Fruit fly (Drosophila melanogaster) whole organism, adult: ENCODE measurements around the gene Vps60.
A peak's percentile ranks its signal among the peaks of the same experiment; 100 is the strongest.

Source experiments
- CG11617 ChIP-seq: fragments of 200-800 bp; sonication (Bioruptor generic); optimal IDR thresholded peaks from 2 replicates; lab custom pipeline; 2017; ENCODE audit warnings: mild to moderate bottlenecking, missing biosample characterization, missing genetic modification reagents, missing genetic modification characterization
- CG12768 ChIP-seq: fragments of 200-800 bp; sonication (Bioruptor generic); optimal IDR thresholded peaks from 2 replicates; lab custom pipeline; 2017; ENCODE audit warnings: missing biosample characterization, missing genetic modification characterization, mild to moderate bottlenecking, moderate library complexity, missing genetic modification reagents
- CG14711 ChIP-seq: fragments of 200-800 bp; sonication (Bioruptor generic); optimal IDR thresholded peaks from 2 replicates; lab custom pipeline; 2018; ENCODE audit warnings: missing biosample characterization, mild to moderate bottlenecking, missing genetic modification characterization, moderate library complexity
- CG1620 ChIP-seq: fragments of 200-800 bp; sonication (Bioruptor generic); optimal IDR thresholded peaks from 2 replicates; lab custom pipeline; 2016; ENCODE audit warnings: missing biosample characterization, missing genetic modification characterization
- CG33017 ChIP-seq: fragments of 200-800 bp; sonication (Bioruptor generic); optimal IDR thresholded peaks from 2 replicates; lab custom pipeline; 2018; ENCODE audit warnings: missing biosample characterization, mild to moderate bottlenecking, missing genetic modification characterization, moderate library complexity
- CG5204 ChIP-seq: fragments of 200-800 bp; sonication (Bioruptor generic); optimal IDR thresholded peaks from 2 replicates; lab custom pipeline; 2016; ENCODE audit warnings: missing biosample characterization, missing genetic modification characterization
- CG7045 ChIP-seq: fragments of 200-800 bp; sonication (Bioruptor generic); optimal IDR thresholded peaks from 2 replicates; lab custom pipeline; 2017; ENCODE audit warnings: missing biosample characterization, mild to moderate bottlenecking, missing genetic modification characterization
- CG7101 ChIP-seq: fragments of 200-800 bp; sonication (Bioruptor generic); optimal IDR thresholded peaks from 2 replicates; lab custom pipeline; 2018; ENCODE audit warnings: missing biosample characterization, mild to moderate bottlenecking, missing genetic modification characterization, moderate library complexity
- Clk ChIP-seq: fragments of 200-800 bp; sonication (Bioruptor generic); optimal IDR thresholded peaks from 2 replicates; lab custom pipeline; 2017; ENCODE audit warnings: missing biosample characterization, missing genetic modification characterization
- Crg-1 ChIP-seq: fragments of 200-800 bp; sonication (Bioruptor generic); optimal IDR thresholded peaks from 2 replicates; lab custom pipeline; 2016; ENCODE audit warnings: missing biosample characterization, missing genetic modification characterization
- Hr96 ChIP-seq: fragments of 200-800 bp; sonication (Bioruptor generic); optimal IDR thresholded peaks from 2 replicates; lab custom pipeline; 2016; ENCODE audit warnings: missing biosample characterization, missing genetic modification characterization
- Mnt ChIP-seq: fragments of 200-800 bp; sonication (Bioruptor generic); optimal IDR thresholded peaks from 2 replicates; lab custom pipeline; 2016; ENCODE audit warnings: missing biosample characterization, mild to moderate bottlenecking, missing genetic modification characterization
- bab1 ChIP-seq: fragments of 200-800 bp; sonication (Bioruptor generic); optimal IDR thresholded peaks from 3 replicates; lab custom pipeline; 2019; ENCODE audit warnings: missing biosample characterization, mild to moderate bottlenecking, missing genetic modification characterization, moderate library complexity
- cic ChIP-seq: fragments of 200-800 bp; sonication (Bioruptor generic); optimal IDR thresholded peaks from 2 replicates; lab custom pipeline; 2017; ENCODE audit warnings: missing biosample characterization, mild to moderate bottlenecking, missing genetic modification characterization, moderate library complexity
- cnc ChIP-seq, 2 experiments: fragments of >200 bp; optimal IDR thresholded peaks; 2 replicates each; lab custom pipeline; 2017
- kay ChIP-seq: fragments of 200-800 bp; sonication (Bioruptor generic); peaks from one replicate; lab custom pipeline; 2016; ENCODE audit warnings: missing biosample characterization, missing genetic modification characterization, borderline replicate concordance
- ovo ChIP-seq: fragments of 200-800 bp; sonication (Bioruptor generic); optimal IDR thresholded peaks from 2 replicates; lab custom pipeline; 2016; ENCODE audit warnings: missing biosample characterization, missing genetic modification characterization
- pad ChIP-seq: fragments of 200-800 bp; sonication (Bioruptor generic); optimal IDR thresholded peaks from 3 replicates; lab custom pipeline; 2017; ENCODE audit warnings: missing biosample characterization, missing genetic modification characterization, mild to moderate bottlenecking, moderate library complexity, missing genetic modification reagents
- tj ChIP-seq: fragments of 200-800 bp; sonication (Bioruptor generic); optimal IDR thresholded peaks from 3 replicates; lab custom pipeline; 2017; ENCODE audit warnings: missing biosample characterization, mild to moderate bottlenecking, missing genetic modification characterization, moderate library complexity
- toe ChIP-seq: fragments of 200-800 bp; sonication (Bioruptor generic); optimal IDR thresholded peaks from 2 replicates; lab custom pipeline; 2016; ENCODE audit warnings: missing biosample characterization, missing genetic modification characterization

Gene Vps60

DNA sequence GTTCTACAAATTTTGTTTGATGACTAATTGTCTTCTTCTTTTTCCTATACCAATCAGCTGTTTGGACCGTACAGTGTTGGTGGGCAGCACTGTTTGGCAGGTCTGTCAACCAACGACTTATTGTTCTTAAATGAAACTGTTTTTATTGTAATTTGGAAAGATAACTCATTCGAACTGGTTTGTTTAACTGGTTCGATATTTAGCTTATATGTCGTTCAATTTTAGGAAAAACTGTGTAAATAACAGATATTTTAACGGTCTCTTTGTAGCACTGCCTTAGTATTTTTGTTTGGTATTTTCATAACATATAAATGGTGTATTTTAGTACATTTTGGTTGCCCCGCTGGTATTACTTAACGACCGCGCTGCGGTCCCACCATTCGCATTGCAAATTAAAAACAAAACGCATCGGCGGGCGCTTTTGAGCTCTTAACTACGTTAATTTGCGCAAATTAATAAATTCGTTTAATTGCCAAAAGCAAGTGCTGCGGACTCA, at the start of gene Vps60, which contains the start of gene anchor:
TSS of gene Vps60 (minus strand) at position 175 of the 496 bp plus-strand sequence.
TSS of gene anchor (plus strand) at position 374 of the 496 bp plus-strand sequence.
- TF ChIP-seq bab1 (peak; percentile 81), pad (GFP tag; lab: Kevin White, UChicago) (peak; percentile 75), Clk (GFP tag; lab: Kevin White, UChicago) (peak; percentile 64), CG14711 (tag; lab: Kevin White, UChicago) (peak; percentile 73), CG1620 (peak; percentile 52), CG7045 (GFP tag; lab: Kevin White, UChicago) (peak; percentile 49), Hr96 (GFP tag; lab: Kevin White, UChicago) (peak; percentile 70), cnc (optimal IDR thresholded peaks at IDR 0.05; lab: Kevin White, UChicago) (no peak), cic (GFP tag; lab: Kevin White, UChicago) (peak; percentile 67), CG11617 (GFP tag; lab: Kevin White, UChicago) (peak; percentile 80), CG12768 (GFP tag; lab: Kevin White, UChicago) (peak; percentile 79), CG5204 (GFP tag; lab: Kevin White, UChicago) (no peak), kay (GFP tag; lab: Kevin White, UChicago) (peak; percentile 99), tj (GFP tag; lab: Kevin White, UChicago) (peak; percentile 47), CG7101 (tag; lab: Kevin White, UChicago) (peak; percentile 74), toe (GFP tag; lab: Kevin White, UChicago) (no peak), Mnt (GFP tag; lab: Kevin White, UChicago) (peak; percentile 63), ovo (GFP tag; lab: Kevin White, UChicago) (peak; percentile 51), Crg-1 (peak; percentile 61), CG33017 (tag; lab: Kevin White, UChicago) (peak; percentile 65)

DNA sequence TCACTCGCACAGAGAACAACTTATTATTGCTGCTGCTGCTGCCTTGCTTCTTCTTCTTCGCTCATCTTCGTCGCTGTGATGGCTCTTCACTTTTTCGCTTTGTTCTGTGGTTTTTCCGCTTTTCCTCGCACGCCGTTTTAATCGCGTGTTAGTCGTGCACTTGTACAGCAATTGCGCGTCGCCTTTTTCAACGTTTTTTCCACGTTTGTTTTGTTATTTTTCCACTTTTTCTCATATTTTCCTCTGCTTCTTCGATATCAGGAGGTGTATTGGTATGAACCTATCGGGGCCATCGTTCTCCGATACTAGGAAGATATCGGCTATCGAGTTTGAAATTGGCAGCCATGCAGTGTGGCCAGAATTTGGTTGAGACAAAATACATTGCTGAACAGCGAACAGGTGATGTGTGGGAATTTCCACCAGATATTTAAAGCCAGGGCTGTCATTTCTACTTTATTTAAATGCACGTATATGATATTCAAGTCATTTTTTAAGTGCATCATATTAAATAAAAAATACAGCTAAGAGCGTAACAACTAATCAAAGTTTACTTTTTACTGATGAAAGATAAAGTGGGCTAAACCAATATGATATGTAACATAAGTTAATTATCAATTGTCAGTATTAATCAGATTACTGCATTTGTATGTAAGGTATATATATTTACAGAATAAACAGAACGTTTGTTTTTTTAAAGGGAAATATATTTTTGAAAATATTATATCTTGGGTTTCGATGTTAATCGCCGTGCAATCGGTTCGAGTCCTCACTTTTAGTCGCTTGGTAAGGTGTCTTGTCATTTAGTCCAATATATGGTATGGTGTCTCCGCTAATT, 47.7 kb upstream of the Vps60 start, which contains the start of gene Crtc:
TSS of gene Crtc (minus strand) at position 290 of the 835 bp plus-strand sequence.
- TF ChIP-seq CG7101 (tag; lab: Kevin White, UChicago), result peak; percentile 35
- peak; percentile 45 for TF ChIP-seq toe (GFP tag; lab: Kevin White, UChicago)
- peak; percentile 60 for TF ChIP-seq bab1
- TF ChIP-seq CG5204 (GFP tag; lab: Kevin White, UChicago), result no peak
- TF ChIP-seq Clk (GFP tag; lab: Kevin White, UChicago), result peak; percentile 25
- peak; percentile 20 for TF ChIP-seq CG1620
- peak; percentile 18 for TF ChIP-seq Hr96 (GFP tag; lab: Kevin White, UChicago)
- TF ChIP-seq CG14711 (tag; lab: Kevin White, UChicago), result peak; percentile 76
- peak; percentile 24 for TF ChIP-seq ovo (GFP tag; lab: Kevin White, UChicago)
- no peak for TF ChIP-seq tj (GFP tag; lab: Kevin White, UChicago)
- peak; percentile 2 for TF ChIP-seq CG12768 (GFP tag; lab: Kevin White, UChicago)
- TF ChIP-seq CG11617 (GFP tag; lab: Kevin White, UChicago), result no peak
- TF ChIP-seq Mnt (GFP tag; lab: Kevin White, UChicago), result peak; percentile 11

DNA sequence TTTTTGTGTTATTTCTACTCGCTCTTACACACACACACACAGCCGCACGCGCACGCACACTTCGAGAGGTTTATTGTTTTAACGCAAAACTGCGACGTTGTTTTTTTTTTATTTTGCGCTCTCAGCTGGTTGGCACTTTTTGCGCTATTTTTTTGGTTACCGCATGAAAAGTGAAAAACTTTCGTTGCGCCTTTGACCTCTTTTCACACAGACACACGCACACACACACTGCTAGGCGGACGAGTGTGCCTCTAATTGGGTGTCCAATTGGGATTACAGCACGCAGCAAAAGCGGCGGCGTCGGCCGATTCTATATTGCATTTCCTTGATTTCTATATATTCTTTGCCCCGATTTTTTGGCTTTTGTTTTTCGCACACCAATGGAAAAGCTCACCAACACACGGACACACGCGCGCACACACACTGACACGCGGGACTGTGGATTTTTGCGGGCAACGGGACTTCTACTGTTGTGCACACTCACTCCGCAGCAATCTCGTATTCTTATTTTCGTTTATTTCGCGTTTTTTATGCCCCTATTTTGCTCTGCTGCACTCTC, 47.0 kb upstream of the Vps60 start:
- TF ChIP-seq CG11617 (GFP tag; lab: Kevin White, UChicago) (no peak), toe (GFP tag; lab: Kevin White, UChicago) (no peak), cic (GFP tag; lab: Kevin White, UChicago) (no peak), Hr96 (GFP tag; lab: Kevin White, UChicago) (no peak), bab1 (no peak), CG1620 (no peak), ovo (GFP tag; lab: Kevin White, UChicago) (peak; percentile 14), CG14711 (tag; lab: Kevin White, UChicago) (no peak), CG33017 (tag; lab: Kevin White, UChicago) (no peak), tj (GFP tag; lab: Kevin White, UChicago) (peak; percentile 83), Clk (GFP tag; lab: Kevin White, UChicago) (no peak), CG7101 (tag; lab: Kevin White, UChicago) (no peak), CG12768 (GFP tag; lab: Kevin White, UChicago) (peak; percentile 4), cnc (optimal IDR thresholded peaks at IDR 0.05; lab: Kevin White, UChicago) (no peak), CG5204 (GFP tag; lab: Kevin White, UChicago) (no peak), Mnt (GFP tag; lab: Kevin White, UChicago) (no peak)

DNA sequence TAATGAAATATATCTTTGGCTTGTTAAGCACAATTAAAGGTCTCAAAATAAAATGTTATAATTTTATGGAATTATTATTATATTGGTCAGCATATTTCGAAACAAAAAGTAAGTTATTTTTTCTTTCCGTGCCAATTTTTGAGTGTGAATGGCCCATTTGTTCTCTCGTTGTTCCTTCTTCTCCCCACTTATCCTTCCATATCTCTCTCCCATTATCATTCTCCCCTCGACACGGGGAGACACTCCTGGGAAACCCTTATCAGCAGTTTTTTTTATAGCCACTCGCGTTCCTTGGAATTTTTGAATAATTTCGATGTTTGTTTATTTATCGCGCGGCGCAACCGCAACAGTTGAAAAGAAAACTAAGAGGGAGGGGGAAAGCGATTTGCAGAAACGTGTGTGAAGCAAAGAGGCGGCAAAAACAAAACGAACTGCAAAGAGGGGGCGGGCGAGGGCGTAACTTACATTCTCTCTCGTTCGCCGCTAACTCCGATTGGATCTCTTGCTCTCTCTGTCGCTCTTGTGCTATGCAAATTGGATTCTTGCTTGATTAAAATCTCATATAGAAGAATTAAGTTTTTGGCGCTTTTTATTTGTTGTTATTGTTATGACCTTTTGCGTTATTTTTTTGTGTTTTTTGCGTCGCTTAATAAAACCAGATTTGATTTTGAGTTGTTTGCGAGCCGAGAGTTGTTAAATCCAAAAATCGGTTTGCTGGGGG, 46.4 kb upstream of the Vps60 start:
- peak; percentile 82 for TF ChIP-seq kay (GFP tag; lab: Kevin White, UChicago)
- TF ChIP-seq Hr96 (GFP tag; lab: Kevin White, UChicago), result no peak
- peak; percentile 68 for TF ChIP-seq pad (GFP tag; lab: Kevin White, UChicago)

DNA sequence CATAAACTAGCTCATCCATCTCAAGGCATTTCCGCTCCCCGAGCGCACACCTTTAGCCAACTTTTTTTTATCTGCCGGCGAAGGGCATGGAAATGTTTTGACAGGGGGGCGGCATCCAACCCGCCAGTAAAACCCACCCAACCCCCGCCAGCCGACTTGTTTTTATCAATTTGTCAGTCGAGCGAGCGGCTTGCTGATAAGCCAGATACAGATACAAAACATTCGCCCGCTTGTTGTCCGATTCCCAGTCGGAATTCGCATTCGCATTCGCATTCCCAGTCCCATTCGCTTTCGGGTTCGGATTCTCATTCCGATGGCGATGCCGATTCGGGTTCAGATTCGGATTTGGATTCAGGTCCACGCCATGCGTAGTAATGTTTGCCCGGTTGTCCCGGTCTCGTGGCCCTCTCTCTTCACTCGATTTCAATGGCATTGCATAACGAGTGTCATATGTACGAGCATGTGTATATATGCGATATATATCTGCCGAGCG, 43.7 kb upstream of the Vps60 start:
- TF ChIP-seq Hr96 (GFP tag; lab: Kevin White, UChicago) (peak; percentile 12), CG12768 (GFP tag; lab: Kevin White, UChicago) (peak; percentile 79), kay (GFP tag; lab: Kevin White, UChicago) (peak; percentile 52), Clk (GFP tag; lab: Kevin White, UChicago) (no peak), CG5204 (GFP tag; lab: Kevin White, UChicago) (peak; percentile 6), pad (GFP tag; lab: Kevin White, UChicago) (peak; percentile 25), Mnt (GFP tag; lab: Kevin White, UChicago) (peak; percentile 66), bab1 (no peak), cic (GFP tag; lab: Kevin White, UChicago) (peak; percentile 96), CG14711 (tag; lab: Kevin White, UChicago) (peak; percentile 6), cnc (optimal IDR thresholded peaks at IDR 0.05; lab: Kevin White, UChicago) (no peak), toe (GFP tag; lab: Kevin White, UChicago) (no peak), CG7101 (tag; lab: Kevin White, UChicago) (peak; percentile 5), CG7045 (GFP tag; lab: Kevin White, UChicago) (peak; percentile 24), CG11617 (GFP tag; lab: Kevin White, UChicago) (peak; percentile 5), CG1620 (no peak), tj (GFP tag; lab: Kevin White, UChicago) (peak; percentile 53), Crg-1 (peak; percentile 32), CG33017 (tag; lab: Kevin White, UChicago) (no peak), ovo (GFP tag; lab: Kevin White, UChicago) (peak; percentile 55)
